Worm (Caenorhabditis elegans) whole organism, L1 larva: ENCODE data around the gene chca-1.

Experiments used
- F16B12.6 ChIP-seq: fragments of 150-350 bp; optimal IDR thresholded peaks from 2 replicates; lab custom pipeline; 2014; ENCODE audit warnings: missing biosample characterization, missing genetic modification characterization
- aha-1 ChIP-seq: fragments of 150-350 bp; optimal IDR thresholded peaks from 2 replicates; lab custom pipeline; 2014; ENCODE audit warnings: missing biosample characterization, missing genetic modification characterization
- aly-2 ChIP-seq: fragments of 150-350 bp; optimal IDR thresholded peaks from 2 replicates; lab custom pipeline; 2014; ENCODE audit warnings: missing biosample characterization, missing genetic modification characterization
- ama-1 ChIP-seq: fragments of 150-350 bp; optimal IDR thresholded peaks from 2 replicates; lab custom pipeline; 2014
- blmp-1 ChIP-seq: fragments of 150-350 bp; optimal IDR thresholded peaks from 2 replicates; lab custom pipeline; 2014; ENCODE audit warnings: missing biosample characterization, missing genetic modification characterization
- ceh-63 ChIP-seq: fragments of 200-800 bp; sonication (Bioruptor generic); optimal IDR thresholded peaks from 2 replicates; lab custom pipeline; 2018; ENCODE audit warnings: mild to moderate bottlenecking, missing genetic modification characterization, missing compliant biosample characterization
- ceh-88 ChIP-seq: fragments of 200-800 bp; sonication (Bioruptor generic); IDR thresholded peaks from 2 replicates; pipeline ENCODE4 v1.3.6; 2022; ENCODE audit warnings: missing genetic modification characterization, missing compliant biosample characterization
- ceh-90 ChIP-seq: sonication (generic microtip); optimal IDR thresholded peaks from 2 replicates; lab custom pipeline; 2016; ENCODE audit warnings: missing genetic modification characterization, missing compliant biosample characterization
- ces-1 ChIP-seq: fragments of 150-350 bp; optimal IDR thresholded peaks from 2 replicates; lab custom pipeline; 2014; ENCODE audit warnings: missing biosample characterization, missing genetic modification reagents, missing genetic modification characterization
- dpl-1 ChIP-seq, 3 experiments: fragments of 150-350 bp in 2 of 3; sonication (generic microtip) in 1 of 3; optimal IDR thresholded peaks; 2 replicates each; lab custom pipeline; 2014 to 2017; ENCODE audit warnings: missing biosample characterization in 3 of 3, missing genetic modification characterization in 3 of 3, missing genetic modification reagents in 3 of 3
- efl-1 ChIP-seq, 4 experiments: fragments of 150-350 bp; optimal IDR thresholded peaks in 3 of 4; peaks in 1 of 4; 1 replicate in 1 of 4; 2 replicates in 3 of 4; lab custom pipeline; 2014; ENCODE audit warnings: missing biosample characterization in 2 of 4, missing genetic modification characterization in 2 of 4, missing genetic modification reagents in 2 of 4
- efl-3 ChIP-seq: fragments of 200-800 bp; sonication (Bioruptor generic); optimal IDR thresholded peaks from 2 replicates; lab custom pipeline; 2018; ENCODE audit warnings: mild to moderate bottlenecking, missing genetic modification characterization, missing compliant biosample characterization
- elt-3 ChIP-seq, 6 experiments: fragments of 150-350 bp in 1 of 6; sonication (generic microtip); optimal IDR thresholded peaks; 2 replicates each; lab custom pipeline; 2017 to 2018; ENCODE audit warnings: missing biosample characterization in 6 of 6, missing genetic modification characterization in 6 of 6, inconsistent platforms in 1 of 6
- ets-5 ChIP-seq: fragments of 200-800 bp; sonication (Bioruptor generic); IDR thresholded peaks from 2 replicates; pipeline ENCODE4 v1.3.6; 2022; ENCODE audit warnings: missing genetic modification characterization, missing compliant biosample characterization
- fkh-10 ChIP-seq: sonication (generic microtip); optimal IDR thresholded peaks from 2 replicates; lab custom pipeline; 2017; ENCODE audit warnings: missing biosample characterization, missing genetic modification reagents, missing genetic modification characterization
- fkh-4 ChIP-seq: sonication (generic microtip); optimal IDR thresholded peaks from 2 replicates; lab custom pipeline; 2016; ENCODE audit warnings: missing compliant biosample characterization, missing genetic modification characterization, borderline replicate concordance
- fos-1 ChIP-seq: fragments of 150-350 bp; optimal IDR thresholded peaks from 2 replicates; lab custom pipeline; 2014; ENCODE audit warnings: missing biosample characterization, missing genetic modification characterization
- hlh-17 ChIP-seq: fragments of 200-800 bp; sonication (Bioruptor generic); optimal IDR thresholded peaks from 2 replicates; lab custom pipeline; 2018; ENCODE audit warnings: missing genetic modification characterization, mild to moderate bottlenecking, missing compliant biosample characterization, moderate library complexity, borderline replicate concordance
- hlh-4 ChIP-seq: sonication (generic microtip); optimal IDR thresholded peaks from 2 replicates; lab custom pipeline; 2016; ENCODE audit warnings: mild to moderate bottlenecking, missing genetic modification characterization, missing compliant biosample characterization
- hpl-2 ChIP-seq: fragments of 150-350 bp; optimal IDR thresholded peaks from 2 replicates; lab custom pipeline; 2014; ENCODE audit warnings: missing biosample characterization, missing genetic modification reagents, missing genetic modification characterization
- jun-1 ChIP-seq: fragments of 150-350 bp; optimal IDR thresholded peaks from 2 replicates; lab custom pipeline; 2014; ENCODE audit warnings: missing biosample characterization, missing genetic modification reagents, missing genetic modification characterization
- lin-13 ChIP-seq: fragments of 150-350 bp; optimal IDR thresholded peaks from 2 replicates; lab custom pipeline; 2014; ENCODE audit warnings: missing biosample characterization, missing genetic modification reagents, missing genetic modification characterization
- lin-14 ChIP-seq: fragments of 200-800 bp; sonication (Bioruptor generic); optimal IDR thresholded peaks from 2 replicates; lab custom pipeline; 2018; ENCODE audit warnings: mild to moderate bottlenecking, missing genetic modification characterization, moderate library complexity, missing compliant biosample characterization
- lin-39 ChIP-seq: fragments of 150-350 bp; optimal IDR thresholded peaks from 2 replicates; lab custom pipeline; 2014; ENCODE audit warnings: missing biosample characterization, missing genetic modification reagents, missing genetic modification characterization
- lir-3 ChIP-seq: sonication (generic microtip); optimal IDR thresholded peaks from 2 replicates; lab custom pipeline; 2016; ENCODE audit warnings: mild to moderate bottlenecking, missing genetic modification characterization, moderate library complexity, missing compliant biosample characterization; ENCODE audit not compliant: poor library complexity
- mab-9 ChIP-seq: fragments of 200-800 bp; sonication (Bioruptor generic); IDR thresholded peaks from 2 replicates; pipeline ENCODE4 v1.3.6; 2022; ENCODE audit warnings: missing genetic modification reagents, missing genetic modification characterization, missing compliant biosample characterization
- mdl-1 ChIP-seq, 2 experiments: fragments of 150-350 bp; optimal IDR thresholded peaks; 2 replicates each; lab custom pipeline; 2014 to 2017; ENCODE audit warnings: missing biosample characterization in 2 of 2, missing genetic modification characterization in 2 of 2, inconsistent platforms in 1 of 2
- mef-2 ChIP-seq: fragments of 150-350 bp; optimal IDR thresholded peaks from 2 replicates; lab custom pipeline; 2014; ENCODE audit warnings: missing biosample characterization, missing genetic modification characterization
- nhr-11 ChIP-seq: fragments of 150-350 bp; optimal IDR thresholded peaks from 2 replicates; lab custom pipeline; 2014; ENCODE audit warnings: missing biosample characterization, missing genetic modification characterization
- nhr-20 ChIP-seq: sonication (generic microtip); optimal IDR thresholded peaks from 2 replicates; lab custom pipeline; 2016; ENCODE audit warnings: mild to moderate bottlenecking, missing genetic modification characterization, missing compliant biosample characterization
- nhr-71 ChIP-seq: sonication (generic microtip); optimal IDR thresholded peaks from 2 replicates; lab custom pipeline; 2016; ENCODE audit warnings: mild to moderate bottlenecking, missing genetic modification characterization, moderate library complexity, missing compliant biosample characterization
- nhr-77 ChIP-seq: fragments of 150-350 bp; optimal IDR thresholded peaks from 2 replicates; lab custom pipeline; 2014; ENCODE audit warnings: missing biosample characterization, missing genetic modification characterization
- nhr-85 ChIP-seq: sonication (generic microtip); peaks from one replicate; lab custom pipeline; 2016; ENCODE audit warnings: missing genetic modification characterization, inconsistent platforms, missing compliant biosample characterization
- nhr-90 ChIP-seq: sonication (generic microtip); optimal IDR thresholded peaks from 2 replicates; lab custom pipeline; 2016; ENCODE audit warnings: mild to moderate bottlenecking, missing genetic modification characterization, missing compliant biosample characterization; ENCODE audit not compliant: poor library complexity
- pqm-1 ChIP-seq: sonication (generic microtip); optimal IDR thresholded peaks from 3 replicates; lab custom pipeline; 2017; ENCODE audit warnings: missing biosample characterization, missing genetic modification characterization
- rnt-1 ChIP-seq: sonication (generic microtip); optimal IDR thresholded peaks from 2 replicates; lab custom pipeline; 2016; ENCODE audit warnings: mild to moderate bottlenecking, missing genetic modification characterization, moderate library complexity, missing compliant biosample characterization
- skn-1 ChIP-seq: fragments of 150-350 bp; optimal IDR thresholded peaks from 2 replicates; lab custom pipeline; 2014; ENCODE audit warnings: missing biosample characterization, missing genetic modification characterization
- snpc-4 ChIP-seq: fragments of 150-350 bp; optimal IDR thresholded peaks from 2 replicates; lab custom pipeline; 2014; ENCODE audit warnings: missing biosample characterization, missing genetic modification characterization
- snu-23 ChIP-seq: sonication (generic microtip); optimal IDR thresholded peaks from 2 replicates; lab custom pipeline; 2016; ENCODE audit warnings: missing genetic modification characterization, missing compliant biosample characterization
- sox-4 ChIP-seq: sonication (generic microtip); optimal IDR thresholded peaks from 2 replicates; lab custom pipeline; 2016; ENCODE audit warnings: missing genetic modification characterization, missing compliant biosample characterization
- sptf-1 ChIP-seq: fragments of 150-350 bp; optimal IDR thresholded peaks from 2 replicates; lab custom pipeline; 2014; ENCODE audit warnings: missing biosample characterization, missing genetic modification characterization
- sup-37 ChIP-seq: fragments of 200-800 bp; sonication (Bioruptor generic); optimal IDR thresholded peaks from 2 replicates; lab custom pipeline; 2018; ENCODE audit warnings: mild to moderate bottlenecking, missing genetic modification characterization, missing compliant biosample characterization
- swsn-7 ChIP-seq: sonication (generic microtip); optimal IDR thresholded peaks from 2 replicates; lab custom pipeline; 2016; ENCODE audit warnings: missing genetic modification characterization, missing compliant biosample characterization
- tbx-2 ChIP-seq: sonication (generic microtip); optimal IDR thresholded peaks from 2 replicates; lab custom pipeline; 2016; ENCODE audit warnings: missing genetic modification characterization, missing compliant biosample characterization
- unc-130 ChIP-seq: fragments of 150-350 bp; optimal IDR thresholded peaks from 2 replicates; lab custom pipeline; 2017; ENCODE audit warnings: missing biosample characterization, missing genetic modification characterization, inconsistent platforms
- unc-30 ChIP-seq: sonication (generic microtip); optimal IDR thresholded peaks from 2 replicates; lab custom pipeline; 2017; ENCODE audit warnings: missing biosample characterization, missing genetic modification characterization
- unc-62 ChIP-seq: fragments of 150-350 bp; optimal IDR thresholded peaks from 2 replicates; lab custom pipeline; 2014; ENCODE audit warnings: missing biosample characterization, missing genetic modification reagents, missing genetic modification characterization
- unc-86 ChIP-seq: sonication (generic microtip); optimal IDR thresholded peaks from 2 replicates; lab custom pipeline; 2016; ENCODE audit warnings: missing genetic modification characterization, missing compliant biosample characterization
- unc-98 ChIP-seq: fragments of 200-800 bp; sonication (Bioruptor generic); IDR thresholded peaks from 2 replicates; pipeline ENCODE4 v1.3.6; 2022; ENCODE audit warnings: missing genetic modification characterization, missing compliant biosample characterization
- vab-15 ChIP-seq: sonication (generic microtip); optimal IDR thresholded peaks from 2 replicates; lab custom pipeline; 2017; ENCODE audit warnings: missing genotype, mild to moderate bottlenecking, missing genetic modification characterization, missing compliant biosample characterization
- zag-1 ChIP-seq: fragments of 150-350 bp; optimal IDR thresholded peaks from 2 replicates; lab custom pipeline; 2014; ENCODE audit warnings: missing biosample characterization, missing genetic modification characterization
- zip-4 ChIP-seq: fragments of 200-800 bp; sonication (Bioruptor generic); optimal IDR thresholded peaks from 2 replicates; lab custom pipeline; 2018; ENCODE audit warnings: mild to moderate bottlenecking, missing genetic modification characterization, moderate library complexity, missing compliant biosample characterization

The chca-1 gene

ce11 chrIV:9677226-9677992 lies 26.2 kb downstream of the chca-1 start:
- TF ChIP-seq unc-30 (tag; lab: Kevin White, UChicago) (no peak), hlh-4 (no peak), mdl-1 (tag; optimal IDR thresholded peaks at IDR 0.05; lab: Kevin White, UChicago) (peak; percentile 94 to 95), sup-37 (GFP tag; lab: Kevin White, UChicago) (no peak), jun-1 (peak; percentile 38), pqm-1 (tag; lab: Kevin White, UChicago) (peak; percentile 30), unc-86 (tag; lab: Kevin White, UChicago) (peak; percentile 65), nhr-71 (tag; lab: Kevin White, UChicago) (peak; percentile 91), unc-62 (no peak), swsn-7 (tag; lab: Kevin White, UChicago) (peak; percentile 69), dpl-1 (GFP tag; optimal IDR thresholded peaks at IDR 0.05; lab: Kevin White, UChicago) (peak; percentile 33 to 58 (median 50)), hlh-17 (GFP tag; lab: Kevin White, UChicago) (no peak), rnt-1 (tag; lab: Kevin White, UChicago) (peak; percentile 81), efl-3 (GFP tag; lab: Kevin White, UChicago) (no peak), nhr-90 (tag; lab: Kevin White, UChicago) (peak; percentile 55), lir-3 (tag; lab: Kevin White, UChicago) (peak; percentile 43), mab-9 (GFP tag; lab: Robert Waterston, UW) (no peak), ama-1 (lab: Kevin White, UChicago) (no peak), ets-5 (no peak), F16B12.6 (no peak), tbx-2 (tag; lab: Kevin White, UChicago) (peak; percentile 68), ceh-63 (no peak), elt-3 (tag; optimal IDR thresholded peaks at IDR 0.05; lab: Kevin White, UChicago) (peak in 5 of 6 experiments; percentile 22 to 57 (median 40)), vab-15 (tag; lab: Kevin White, UChicago) (no peak), zag-1 (tag; lab: Kevin White, UChicago) (peak; percentile 37), fos-1 (tag; lab: Kevin White, UChicago) (peak; percentile 77), nhr-20 (peak; percentile 96), hpl-2 (no peak), unc-130 (tag; lab: Kevin White, UChicago) (no peak), ceh-90 (tag; lab: Kevin White, UChicago) (no peak), nhr-11 (tag; lab: Kevin White, UChicago) (peak; percentile 65), snpc-4 (tag; lab: Kevin White, UChicago) (peak; percentile 3), fkh-10 (GFP tag; lab: Kevin White, UChicago) (peak; percentile 55), lin-14 (GFP tag; lab: Kevin White, UChicago) (peak; percentile 95), unc-98 (GFP tag; lab: Robert Waterston, UW) (no peak), blmp-1 (tag; lab: Kevin White, UChicago) (peak; percentile 94), nhr-77 (tag; lab: Kevin White, UChicago) (peak; percentile 49), snu-23 (GFP tag; lab: Kevin White, UChicago) (peak; percentile 80), ces-1 (GFP tag; lab: Kevin White, UChicago) (no peak), aha-1 (tag; lab: Kevin White, UChicago) (no peak), lin-13 (peak; percentile 28), zip-4 (GFP tag; lab: Kevin White, UChicago) (no peak), fkh-4 (no peak), lin-39 (no peak), efl-1 (optimal IDR thresholded peaks at IDR 0.05; lab: Kevin White, UChicago) (peak; percentile 59 to 63), efl-1 (GFP tag; optimal IDR thresholded peaks at IDR 0.05 in 1 of 2; lab: Kevin White, UChicago) (peak; percentile 37 to 78), aly-2 (no peak), mef-2 (no peak), ceh-88 (no peak), sptf-1 (tag; lab: Kevin White, UChicago) (no peak), nhr-85 (tag; lab: Kevin White, UChicago) (peak; percentile 87), sox-4 (tag; lab: Kevin White, UChicago) (peak; percentile 30), skn-1 (peak; percentile 67)
